Fruit fly (Drosophila melanogaster): ENCODE measurements around the gene Akap200.

Gene Akap200

DNA sequence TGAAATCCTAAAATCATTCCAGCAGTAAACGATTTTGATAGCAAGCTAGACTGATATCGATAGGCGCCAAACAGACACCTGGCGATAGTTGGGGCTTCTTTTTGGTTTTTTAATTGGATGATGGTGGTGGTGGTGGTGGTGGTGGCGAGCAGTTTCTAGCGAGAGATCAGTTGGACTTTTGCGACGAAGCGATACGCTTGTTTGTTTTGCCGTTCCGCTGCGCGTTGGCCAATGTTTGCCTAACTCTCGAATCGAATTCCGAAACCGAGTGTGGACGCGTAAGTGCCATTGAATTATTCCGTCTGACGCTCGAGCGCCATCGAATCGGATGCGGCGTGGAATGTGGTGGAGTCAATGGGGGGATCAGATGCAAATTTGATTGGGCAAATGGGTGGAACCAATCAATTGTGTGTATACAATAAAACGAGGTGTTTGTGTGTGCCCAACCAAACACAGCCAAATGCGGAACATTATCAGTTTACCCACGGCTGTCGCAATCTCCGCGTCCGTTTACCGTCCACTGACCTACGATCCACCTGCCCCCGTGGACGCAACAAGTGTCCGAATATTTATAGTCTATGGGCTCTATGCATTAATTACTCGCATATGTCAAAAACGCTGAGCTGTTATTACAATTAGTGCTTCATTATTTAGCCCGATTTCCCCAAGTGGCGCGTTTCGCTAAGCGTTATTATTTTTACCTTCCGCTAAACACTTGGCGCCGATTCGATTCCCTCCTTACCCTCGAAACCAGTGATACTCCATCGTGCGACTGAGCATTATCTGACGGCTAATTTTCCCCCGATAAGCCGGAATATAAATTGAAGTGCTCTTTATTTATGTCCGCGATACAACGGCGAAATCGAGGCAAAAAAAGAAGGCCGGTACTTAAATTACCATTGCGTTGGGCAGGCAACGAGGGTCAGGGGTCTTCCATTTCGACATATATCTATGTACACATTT is 44.8 kb upstream of the Akap200 start, which contains the start of gene CG17292 (continued):
- TF ChIP-seq CG7357 (GFP tag; IDR thresholded peaks at IDR 0.05) (0 out of 3 replicates have a peak, but pooled peaks have one; percentile 27), CG16815 (GFP tag; optimal IDR thresholded peaks at IDR 0.05) (no peak), CG17328 (GFP tag; IDR thresholded peaks at IDR 0.05) (peak; percentile 50), Hr51 (GFP tag; optimal IDR thresholded peaks at IDR 0.05) (peak in 1 of 2 experiments; percentile 23), maf-S (GFP tag; optimal IDR thresholded peaks at IDR 0.05) (peak; percentile 17), Spps (tag; optimal IDR thresholded peaks at IDR 0.05) (no peak), her (GFP tag; optimal IDR thresholded peaks at IDR 0.05) (peak; percentile 19), mld (GFP tag; IDR thresholded peaks at IDR 0.05; ENCODE audit: partially characterized antibody) (peak; percentile 79; the same call in 2 of the 3 replicates), NC2α (GFP tag; optimal IDR thresholded peaks at IDR 0.05) (peak; percentile 19), row (GFP tag; IDR thresholded peaks at IDR 0.05) (peak; percentile 60), CG2129 (GFP tag; IDR thresholded peaks at IDR 0.05; ENCODE audit: partially characterized antibody) (peak; percentile 31; the same call in 1 of the 2 replicates), vvl (GFP tag; IDR thresholded peaks at IDR 0.05) (peak; percentile 92), br (optimal IDR thresholded peaks at IDR 0.05) (no peak), CG12391 (tag; optimal IDR thresholded peaks at IDR 0.05) (peak; percentile 42), lab (GFP tag; optimal IDR thresholded peaks at IDR 0.05) (peak; percentile 81), sc (optimal IDR thresholded peaks at IDR 0.05) (no peak), sc (GFP tag; optimal IDR thresholded peaks at IDR 0.05) (no peak), Dref (GFP tag; IDR thresholded peaks at IDR 0.05) (peak; percentile 88), sim (GFP tag; IDR thresholded peaks at IDR 0.05) (no peak), ERR (GFP tag; optimal IDR thresholded peaks at IDR 0.05) (peak; percentile 6), gsb-n (tag; optimal IDR thresholded peaks at IDR 0.05) (peak; percentile 66), YL-1 (GFP tag; optimal IDR thresholded peaks at IDR 0.05) (peak; percentile 43), Meics (GFP tag; optimal IDR thresholded peaks at IDR 0.05) (peak; percentile 67), CG4328 (GFP tag; optimal IDR thresholded peaks at IDR 0.05) (peak; percentile 9), Chrac-16 (GFP tag; optimal IDR thresholded peaks at IDR 0.05) (no peak), CG13287 (GFP tag; IDR thresholded peaks at IDR 0.05; ENCODE audit: partially characterized antibody) (peak; percentile 95), CG7786 (GFP tag; optimal IDR thresholded peaks at IDR 0.05) (no peak), CG2116 (GFP tag; optimal IDR thresholded peaks at IDR 0.05) (peak; percentile 58), tx (GFP tag; optimal IDR thresholded peaks at IDR 0.05) (no peak), tup (GFP tag; optimal IDR thresholded peaks at IDR 0.05) (no peak), CG7963 (GFP tag; IDR thresholded peaks at IDR 0.05; ENCODE audit: partially characterized antibody) (peak; percentile 90), NK7.1 (GFP tag; optimal IDR thresholded peaks at IDR 0.05) (peak; percentile 21), CG10654 (GFP tag; optimal IDR thresholded peaks at IDR 0.05) (no peak), so (GFP tag; IDR thresholded peaks at IDR 0.05) (peak; percentile 76; the same call in 2 of the 3 replicates), CG4820 (GFP tag; optimal IDR thresholded peaks at IDR 0.05) (no peak), crp (GFP tag; optimal IDR thresholded peaks at IDR 0.05) (peak in 1 of 2 experiments; percentile 32), org-1 (GFP tag; optimal IDR thresholded peaks at IDR 0.05) (peak; percentile 43), CG31365 (tag; optimal IDR thresholded peaks at IDR 0.05) (peak; percentile 24), E2f1 (GFP tag; IDR thresholded peaks at IDR 0.05) (peak; percentile 41; the same call in 1 of the 2 replicates), chinmo (GFP tag; IDR thresholded peaks at IDR 0.05; ENCODE audit: partially characterized antibody) (peak; percentile 93), nerfin-1 (tag; optimal IDR thresholded peaks at IDR 0.05) (no peak), Dp (GFP tag; optimal IDR thresholded peaks at IDR 0.05) (peak; percentile 49), CG33557 (GFP tag; optimal IDR thresholded peaks at IDR 0.05) (peak; percentile 24), CG4730 (GFP tag; IDR thresholded peaks at IDR 0.05) (no peak), hkb (optimal IDR thresholded peaks at IDR 0.05) (no peak), hkb (GFP tag; IDR thresholded peaks at IDR 0.05) (peak; percentile 85), CG12942 (GFP tag; optimal IDR thresholded peaks at IDR 0.05) (peak; percentile 26), MESR4 (GFP tag; optimal IDR thresholded peaks at IDR 0.05) (peak; percentile 56)

Data from whole organism, embryonic.